Worm (Caenorhabditis elegans) whole organism, L2 larva: ENCODE results near the gene gcy-29.

Source experiments
- ama-1 ChIP-seq: fragments of 150-350 bp; optimal IDR thresholded peaks from 2 replicates; lab custom pipeline; 2018; ENCODE audit warnings: inconsistent platforms
- ceh-82 ChIP-seq: fragments of 150-350 bp; optimal IDR thresholded peaks from 2 replicates; lab custom pipeline; 2014; ENCODE audit warnings: missing biosample characterization, missing genetic modification characterization
- unc-39 ChIP-seq: fragments of 150-350 bp; optimal IDR thresholded peaks from 2 replicates; lab custom pipeline; 2014; ENCODE audit warnings: missing biosample characterization, missing genetic modification characterization
- ztf-11 ChIP-seq: sonication (generic microtip); optimal IDR thresholded peaks from 2 replicates; lab custom pipeline; 2017; ENCODE audit warnings: missing biosample characterization, missing genetic modification characterization

DNA sequence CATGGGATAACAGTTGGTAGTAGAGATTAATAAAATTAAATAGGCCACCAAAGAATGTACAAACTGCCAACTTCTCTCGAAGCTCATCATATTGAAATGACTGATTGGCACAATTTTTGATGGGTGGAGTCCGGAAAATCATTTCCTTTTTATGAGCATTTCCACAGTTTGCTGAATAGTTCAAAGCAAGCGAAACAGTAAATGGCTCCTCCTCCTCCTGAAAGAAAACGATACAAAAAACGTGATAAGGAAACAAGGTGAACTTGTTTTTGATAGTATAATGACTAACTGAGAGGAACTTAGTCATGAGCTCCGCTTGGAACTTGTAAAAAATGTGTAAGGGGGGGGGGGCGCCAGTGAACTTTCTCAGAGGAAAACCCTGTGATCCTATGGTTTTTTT lies 33.6 kb downstream of the gcy-29 start, which contains the start of gene K10H10.9:
- TF ChIP-seq ama-1 (lab: Kevin White, UChicago) (no peak), ceh-82 (no peak), ztf-11 (tag; lab: Kevin White, UChicago) (no peak), unc-39 (tag; lab: Kevin White, UChicago) (no peak)
